Worm (Caenorhabditis elegans) whole organism, L3 larva: ENCODE measurements around the gene F49C12.2.

Source experiments
- eor-1 ChIP-seq, 2 experiments: fragments of 150-350 bp; optimal IDR thresholded peaks; 2 replicates each; lab custom pipeline; 2014 to 2018; ENCODE audit warnings: missing biosample characterization in 2 of 2, missing genetic modification characterization in 2 of 2
- ztf-11 ChIP-seq: fragments of 150-350 bp; optimal IDR thresholded peaks from 2 replicates; lab custom pipeline; 2014; ENCODE audit warnings: missing biosample characterization, missing genetic modification characterization

ce11 chrIV:9269796-9270195, 29.2 kb downstream of the F49C12.2 start, which contains the start of gene flh-3:
- TF ChIP-seq ztf-11 (tag; lab: Kevin White, UChicago) = no peak
- no peak for TF ChIP-seq eor-1 (tag; optimal IDR thresholded peaks at IDR 0.05; lab: Kevin White, UChicago)
